Fruit fly (Drosophila melanogaster) whole organism, pupa: ENCODE measurements around the gene CG8209.

Experiments
- CG10348 ChIP-seq: fragments of 200-800 bp; sonication (Bioruptor generic); IDR thresholded peaks from 2 replicates; pipeline ENCODE4 v1.3.6; 2022; ENCODE audit warnings: missing biosample characterization, missing genetic modification characterization
- CG12605 ChIP-seq: fragments of 200-800 bp; sonication (Bioruptor generic); IDR thresholded peaks from 2 replicates; pipeline ENCODE4 v1.3.6; 2022; ENCODE audit warnings: missing biosample characterization, missing genetic modification characterization
- CG14655 ChIP-seq: fragments of 200-800 bp; sonication (Bioruptor generic); optimal IDR thresholded peaks from 3 replicates; lab custom pipeline; 2017; ENCODE audit warnings: mild to moderate bottlenecking, missing biosample characterization, missing genetic modification reagents, missing genetic modification characterization
- D1 ChIP-seq: fragments of 200-800 bp; sonication (Bioruptor generic); optimal IDR thresholded peaks from 2 replicates; lab custom pipeline; 2018; ENCODE audit warnings: missing biosample characterization, mild to moderate bottlenecking, missing genetic modification characterization, moderate library complexity
- Snoo ChIP-seq: fragments of 200-800 bp; sonication (Bioruptor generic); optimal IDR thresholded peaks from 3 replicates; lab custom pipeline; 2017; ENCODE audit warnings: missing biosample characterization, mild to moderate bottlenecking, missing genetic modification characterization, inconsistent platforms

- TF ChIP-seq CG10348 (GFP tag; lab: Robert Waterston, UW): 0 out of 2 replicates have a peak, but pooled peaks have one; percentile 33
- no peak for TF ChIP-seq D1 (tag; lab: Kevin White, UChicago)
- peak; percentile 18; the same call in 1 of the 2 replicates for TF ChIP-seq CG12605
- peak; percentile 16 for TF ChIP-seq Snoo (tag; lab: Kevin White, UChicago)
- TF ChIP-seq CG14655: peak; percentile 71
Measured at dm6 chr3L:8024278-8025140, 48.3 kb downstream of the CG8209 start.
